Fruit fly (Drosophila melanogaster) whole organism, embryonic: ENCODE results near the gene janA.

ENCODE experiments used
- CG10959 ChIP-seq: fragments of 200-800 bp; sonication (Bioruptor generic); IDR thresholded peaks from 2 replicates; pipeline ENCODE4 v1.3.6; 2022; ENCODE audit warnings: missing biosample characterization, missing genetic modification characterization
- CG11085 ChIP-seq: fragments of 200-800 bp; sonication (Bioruptor generic); IDR thresholded peaks from 2 replicates; pipeline ENCODE4 v1.3.6; 2022; ENCODE audit warnings: missing biosample characterization, missing genetic modification characterization
- CG12942 ChIP-seq: fragments of 200-800 bp; sonication (Bioruptor generic); optimal IDR thresholded peaks from 3 replicates; lab custom pipeline; 2016; ENCODE audit warnings: missing biosample characterization, missing genetic modification characterization
- CG13775 ChIP-seq: fragments of 200-800 bp; sonication (Bioruptor generic); optimal IDR thresholded peaks from 3 replicates; lab custom pipeline; 2017; ENCODE audit warnings: missing biosample characterization, mild to moderate bottlenecking, missing genetic modification characterization
- CG14965 ChIP-seq: fragments of 200-800 bp; sonication (Bioruptor generic); optimal IDR thresholded peaks from 2 replicates; lab custom pipeline; 2016; ENCODE audit warnings: missing biosample characterization, missing genetic modification characterization, borderline replicate concordance
- CG15479 ChIP-seq: fragments of 200-800 bp; sonication (Bioruptor generic); optimal IDR thresholded peaks from 3 replicates; lab custom pipeline; 2019; ENCODE audit warnings: missing biosample characterization, mild to moderate bottlenecking, missing genetic modification characterization, moderate library complexity
- CG15601 ChIP-seq: fragments of 200-800 bp; sonication (Bioruptor generic); optimal IDR thresholded peaks from 3 replicates; lab custom pipeline; 2019; ENCODE audit warnings: missing biosample characterization, mild to moderate bottlenecking, missing genetic modification characterization, moderate library complexity
- CG15696 ChIP-seq: fragments of 200-800 bp; sonication (Bioruptor generic); optimal IDR thresholded peaks from 2 replicates; lab custom pipeline; 2019; ENCODE audit warnings: missing biosample characterization, mild to moderate bottlenecking, missing genetic modification characterization, moderate library complexity
- CG18011 ChIP-seq: fragments of 200-800 bp; sonication (Bioruptor generic); optimal IDR thresholded peaks from 2 replicates; lab custom pipeline; 2017; ENCODE audit warnings: missing biosample characterization, missing genetic modification characterization, mild to moderate bottlenecking, moderate library complexity, missing genotype
- CG2120 ChIP-seq: fragments of 200-800 bp; sonication (Bioruptor generic); optimal IDR thresholded peaks from 3 replicates; lab custom pipeline; 2016; ENCODE audit warnings: missing biosample characterization, missing genetic modification characterization
- CG2129 ChIP-seq: fragments of 200-800 bp; sonication (Bioruptor generic); IDR thresholded peaks from 2 replicates; pipeline ENCODE4 v1.3.6; 2022; ENCODE audit warnings: missing biosample characterization, missing genetic modification characterization; ENCODE audit not compliant: partially characterized antibody
- CG31365 ChIP-seq: fragments of 200-800 bp; sonication (Bioruptor generic); optimal IDR thresholded peaks from 2 replicates; lab custom pipeline; 2018; ENCODE audit warnings: missing biosample characterization, mild to moderate bottlenecking, missing genetic modification characterization
- CG32772 ChIP-seq: fragments of 200-800 bp; sonication (Bioruptor generic); IDR thresholded peaks from 2 replicates; pipeline ENCODE4 v1.3.6; 2022; ENCODE audit warnings: missing biosample characterization, missing genetic modification characterization
- CG33557 ChIP-seq: fragments of 200-800 bp; sonication (Bioruptor generic); optimal IDR thresholded peaks from 2 replicates; lab custom pipeline; 2019; ENCODE audit warnings: missing biosample characterization, mild to moderate bottlenecking, missing genetic modification characterization, moderate library complexity
- CG34376 ChIP-seq: fragments of 200-800 bp; sonication (Bioruptor generic); optimal IDR thresholded peaks from 2 replicates; lab custom pipeline; 2018; ENCODE audit warnings: missing biosample characterization, mild to moderate bottlenecking, missing genetic modification characterization
- CG3847 ChIP-seq: fragments of 200-800 bp; sonication (Bioruptor generic); IDR thresholded peaks from 2 replicates; pipeline ENCODE4 v1.3.6; 2022; ENCODE audit warnings: missing biosample characterization, missing genetic modification characterization
- CG3995 ChIP-seq: fragments of 200-800 bp; sonication (Bioruptor generic); optimal IDR thresholded peaks from 3 replicates; lab custom pipeline; 2016; ENCODE audit warnings: missing biosample characterization, missing genetic modification characterization
- CG6683 ChIP-seq: fragments of 200-800 bp; sonication (Bioruptor generic); optimal IDR thresholded peaks from 2 replicates; lab custom pipeline; 2017; ENCODE audit warnings: missing biosample characterization, mild to moderate bottlenecking, missing genetic modification characterization, missing genetic modification reagents
- CG7745 ChIP-seq: fragments of 200-800 bp; sonication (Bioruptor generic); optimal IDR thresholded peaks from 2 replicates; lab custom pipeline; 2018; ENCODE audit warnings: missing biosample characterization, mild to moderate bottlenecking, missing genetic modification characterization, moderate library complexity
- CG7963 ChIP-seq: fragments of 200-800 bp; sonication (Bioruptor generic); IDR thresholded peaks from 3 replicates; pipeline ENCODE4 v1.3.6; 2022; ENCODE audit warnings: missing biosample characterization, missing genetic modification characterization; ENCODE audit not compliant: partially characterized antibody
- Camta ChIP-seq: fragments of 200-800 bp; sonication (Bioruptor generic); optimal IDR thresholded peaks from 2 replicates; lab custom pipeline; 2016; ENCODE audit warnings: missing biosample characterization, missing genetic modification characterization
- Eip74EF ChIP-seq, 2 experiments: fragments of 200-800 bp in 1 of 2; fragments of >200 bp in 1 of 2; sonication (Bioruptor generic) in 1 of 2; optimal IDR thresholded peaks; 2 replicates each; lab custom pipeline; 2017 to 2019; ENCODE audit warnings: missing biosample characterization in 2 of 2, missing genetic modification characterization in 2 of 2, mild to moderate bottlenecking in 1 of 2, moderate library complexity in 1 of 2
- Ets97D ChIP-seq: fragments of 200-800 bp; sonication (Bioruptor generic); optimal IDR thresholded peaks from 3 replicates; lab custom pipeline; 2016; ENCODE audit warnings: missing biosample characterization, missing genetic modification characterization
- HmgD ChIP-seq: fragments of 200-800 bp; sonication (Bioruptor generic); optimal IDR thresholded peaks from 3 replicates; lab custom pipeline; 2016; ENCODE audit warnings: missing biosample characterization, missing genetic modification characterization
- HmgZ ChIP-seq: fragments of 200-800 bp; sonication (Bioruptor generic); optimal IDR thresholded peaks from 2 replicates; lab custom pipeline; 2018; ENCODE audit warnings: missing biosample characterization, mild to moderate bottlenecking, missing genetic modification characterization
- Hr3 ChIP-seq: fragments of 200-800 bp; sonication (Bioruptor generic); optimal IDR thresholded peaks from 3 replicates; lab custom pipeline; 2016; ENCODE audit warnings: missing biosample characterization, missing genetic modification characterization
- Hr51 ChIP-seq, 2 experiments: fragments of 200-800 bp; sonication (Bioruptor generic); optimal IDR thresholded peaks; 2 replicates in 1 of 2; 3 replicates in 1 of 2; lab custom pipeline; 2016 to 2018; ENCODE audit warnings: missing biosample characterization in 2 of 2, missing genetic modification characterization in 2 of 2, mild to moderate bottlenecking in 1 of 2, moderate library complexity in 1 of 2
- NFAT ChIP-seq: fragments of 200-800 bp; sonication (Bioruptor generic); IDR thresholded peaks from 2 replicates; pipeline ENCODE4 v1.3.6; 2022; ENCODE audit warnings: missing biosample characterization, missing genetic modification characterization
- Oli ChIP-seq: fragments of 200-800 bp; sonication (Bioruptor generic); optimal IDR thresholded peaks from 2 replicates; lab custom pipeline; 2018; ENCODE audit warnings: missing biosample characterization, mild to moderate bottlenecking, missing genetic modification characterization, moderate library complexity
- Sin3A ChIP-seq: fragments of >200 bp; optimal IDR thresholded peaks from 2 replicates; lab custom pipeline; 2018
- Taf1 ChIP-seq: fragments of 200-800 bp; sonication (Bioruptor generic); IDR thresholded peaks from 2 replicates; pipeline ENCODE4 v1.3.6; 2022; ENCODE audit warnings: missing biosample characterization, missing genetic modification characterization
- YL-1 ChIP-seq: fragments of 200-800 bp; sonication (Bioruptor generic); optimal IDR thresholded peaks from 3 replicates; lab custom pipeline; 2017; ENCODE audit warnings: missing biosample characterization, mild to moderate bottlenecking, missing genetic modification characterization
- bab2 ChIP-seq: fragments of 200-800 bp; sonication (Bioruptor generic); optimal IDR thresholded peaks from 2 replicates; lab custom pipeline; 2016; ENCODE audit warnings: missing biosample characterization, missing genetic modification characterization
- chinmo ChIP-seq: fragments of 200-800 bp; sonication (Bioruptor generic); IDR thresholded peaks from 4 replicates; pipeline ENCODE4 v1.3.6; 2022; ENCODE audit warnings: missing biosample characterization, missing genetic modification characterization; ENCODE audit not compliant: partially characterized antibody
- exex ChIP-seq: fragments of 200-800 bp; sonication (Bioruptor generic); optimal IDR thresholded peaks from 4 replicates; lab custom pipeline; 2018; ENCODE audit warnings: missing biosample characterization, mild to moderate bottlenecking, missing genetic modification characterization, moderate library complexity
- eyg ChIP-seq: fragments of 200-800 bp; sonication (Bioruptor generic); optimal IDR thresholded peaks from 3 replicates; lab custom pipeline; 2016; ENCODE audit warnings: missing biosample characterization, missing genetic modification characterization
- gfzf ChIP-seq: fragments of 200-800 bp; sonication (Bioruptor generic); optimal IDR thresholded peaks from 2 replicates; lab custom pipeline; 2016; ENCODE audit warnings: missing biosample characterization, mild to moderate bottlenecking, missing genetic modification characterization, moderate library complexity
- pan ChIP-seq, 4 experiments: fragments of >200 bp in 3 of 4; fragments of 200-800 bp in 1 of 4; sonication (Bioruptor generic) in 1 of 4; optimal IDR thresholded peaks in 3 of 4; IDR thresholded peaks in 1 of 4; 2 replicates each; pipeline versions ENCODE4 v1.3.6 to Lab custom; 2017 to 2022; ENCODE audit warnings: missing biosample characterization in 2 of 4, missing genetic modification characterization in 2 of 4, mixed read lengths in 1 of 4
- pb ChIP-seq: fragments of 200-800 bp; sonication (Bioruptor generic); optimal IDR thresholded peaks from 3 replicates; lab custom pipeline; 2016; ENCODE audit warnings: missing biosample characterization, missing genetic modification characterization
- pfk ChIP-seq: fragments of 200-800 bp; sonication (Bioruptor generic); optimal IDR thresholded peaks from 2 replicates; lab custom pipeline; 2018; ENCODE audit warnings: missing biosample characterization, mild to moderate bottlenecking, missing genetic modification characterization, moderate library complexity
- pzg ChIP-seq: fragments of 200-800 bp; sonication (Bioruptor generic); optimal IDR thresholded peaks from 3 replicates; lab custom pipeline; 2018; ENCODE audit warnings: missing biosample characterization, mild to moderate bottlenecking, missing genetic modification characterization, moderate library complexity
- ro ChIP-seq: fragments of 200-800 bp; sonication (Bioruptor generic); IDR thresholded peaks from 2 replicates; pipeline ENCODE4 v1.3.6; 2022; ENCODE audit warnings: missing biosample characterization, missing genetic modification characterization
- row ChIP-seq: fragments of 200-800 bp; sonication (Bioruptor generic); IDR thresholded peaks from 3 replicates; pipeline ENCODE4 v1.3.6; 2022; ENCODE audit warnings: missing biosample characterization, missing genetic modification characterization
- slou ChIP-seq: fragments of 200-800 bp; sonication (Bioruptor generic); optimal IDR thresholded peaks from 3 replicates; lab custom pipeline; 2016; ENCODE audit warnings: missing biosample characterization, missing genetic modification characterization
- trem ChIP-seq: fragments of 200-800 bp; optimal IDR thresholded peaks from 3 replicates; lab custom pipeline; 2019; ENCODE audit warnings: missing biosample characterization, mild to moderate bottlenecking, missing genetic modification characterization, moderate library complexity
- tup ChIP-seq: fragments of 200-800 bp; sonication (Bioruptor generic); optimal IDR thresholded peaks from 2 replicates; lab custom pipeline; 2016; ENCODE audit warnings: missing biosample characterization, mild to moderate bottlenecking, missing genetic modification characterization, moderate library complexity
- unc-4 ChIP-seq: fragments of 200-800 bp; sonication (Bioruptor generic); IDR thresholded peaks from 2 replicates; pipeline ENCODE4 v1.3.6; 2022; ENCODE audit warnings: missing biosample characterization, missing genetic modification characterization; ENCODE audit not compliant: partially characterized antibody
- unpg ChIP-seq: fragments of 200-800 bp; sonication (Bioruptor generic); optimal IDR thresholded peaks from 3 replicates; lab custom pipeline; 2018; ENCODE audit warnings: missing biosample characterization, mild to moderate bottlenecking, missing genetic modification characterization, moderate library complexity
- zen2 ChIP-seq: fragments of 200-800 bp; sonication (Bioruptor generic); IDR thresholded peaks from 3 replicates; pipeline ENCODE4 v1.3.6; 2022; ENCODE audit warnings: missing biosample characterization, missing genetic modification characterization; ENCODE audit not compliant: partially characterized antibody
- zfh1 ChIP-seq: fragments of 200-800 bp; sonication (Bioruptor generic); IDR thresholded peaks from 3 replicates; pipeline ENCODE4 v1.3.6; 2022; ENCODE audit warnings: missing biosample characterization, missing genetic modification characterization

janA gene

DNA sequence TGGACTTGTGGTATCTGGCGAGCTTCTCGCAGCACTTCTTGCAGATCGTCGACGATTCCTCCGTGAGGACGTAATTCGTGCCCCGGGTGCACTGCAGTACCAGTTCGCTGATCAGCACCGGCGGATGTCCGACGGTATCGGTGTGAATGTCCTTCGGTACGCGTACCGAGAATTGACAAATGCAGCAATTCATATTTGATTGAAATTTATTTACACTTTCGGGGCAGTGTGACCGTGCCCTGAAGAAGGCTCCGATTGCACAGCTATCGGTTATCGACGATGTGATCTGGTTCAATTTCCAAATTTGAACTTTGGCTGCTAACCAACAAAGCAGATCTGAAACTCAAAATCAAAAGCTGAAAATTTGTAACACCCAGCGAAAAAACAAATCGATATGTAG, 2.7 kb downstream of the janA start, which contains the start of gene ZIPIC (continued):
- TF ChIP-seq CG15601 (tag; lab: Kevin White, UChicago) (peak; percentile 16), HmgZ (tag; lab: Kevin White, UChicago) (peak; percentile 18), gfzf (GFP tag; lab: Kevin White, UChicago) (peak; percentile 50), CG7745 (tag; lab: Kevin White, UChicago) (no peak), pfk (GFP tag; lab: Kevin White, UChicago) (no peak), exex (tag; lab: Kevin White, UChicago) (no peak), HmgD (no peak), CG15479 (GFP tag; lab: Kevin White, UChicago) (no peak), unc-4 (peak; percentile 58), NFAT (GFP tag; lab: Robert Waterston, UW) (no peak), CG11085 (GFP tag; lab: Robert Waterston, UW) (no peak), Eip74EF (GFP tag; optimal IDR thresholded peaks at IDR 0.05; lab: Kevin White, UChicago) (no peak), CG6683 (GFP tag; lab: Kevin White, UChicago) (no peak), CG3847 (0 out of 2 replicates have a peak, but pooled peaks have one; percentile 20), CG7963 (GFP tag; lab: Robert Waterston, UW) (0 out of 3 replicates have a peak, but pooled peaks have one; percentile 7), ro (GFP tag; lab: Robert Waterston, UW) (no peak), Hr51 (GFP tag; optimal IDR thresholded peaks at IDR 0.05; lab: Kevin White, UChicago) (no peak), CG12942 (GFP tag; lab: Kevin White, UChicago) (no peak), Ets97D (GFP tag; lab: Kevin White, UChicago) (peak; percentile 8), slou (GFP tag; lab: Kevin White, UChicago) (no peak), CG2120 (GFP tag; lab: Kevin White, UChicago) (no peak), unpg (GFP tag; lab: Kevin White, UChicago) (no peak), bab2 (GFP tag; lab: Kevin White, UChicago) (no peak), pzg (GFP tag; lab: Kevin White, UChicago) (peak; percentile 67), CG34376 (GFP tag; lab: Kevin White, UChicago) (no peak), tup (GFP tag; lab: Kevin White, UChicago) (no peak), chinmo (GFP tag; lab: Robert Waterston, UW) (peak; percentile 44; the same call in 1 of the 4 replicates), Hr3 (GFP tag; lab: Kevin White, UChicago) (no peak), CG15696 (no peak), Camta (no peak), CG32772 (GFP tag; lab: Robert Waterston, UW) (no peak), Taf1 (no peak), pb (GFP tag; lab: Kevin White, UChicago) (no peak), row (GFP tag; lab: Robert Waterston, UW) (no peak), CG14965 (no peak), Sin3A (lab: Kevin White, UChicago) (peak; percentile 56), CG18011 (no peak), YL-1 (GFP tag; lab: Kevin White, UChicago) (peak; percentile 70), trem (tag; lab: Kevin White, UChicago) (peak; percentile 49), CG13775 (no peak), CG10959 (GFP tag; lab: Robert Waterston, UW) (no peak), eyg (GFP tag; lab: Kevin White, UChicago) (no peak), pan (optimal IDR thresholded peaks at IDR 0.05; lab: Kevin White, UChicago) (no peak), pan (GFP tag; optimal IDR thresholded peaks at IDR 0.05 in 1 of 2, IDR thresholded peaks at IDR 0.05 in 1 of 2) (no peak), zen2 (no peak; the same call in 2 of the 3 replicates), Oli (tag; lab: Kevin White, UChicago) (no peak), zfh1 (GFP tag; lab: Robert Waterston, UW) (no peak), CG2129 (GFP tag; lab: Robert Waterston, UW) (no peak), CG3995 (GFP tag; lab: Kevin White, UChicago) (no peak), CG31365 (tag; lab: Kevin White, UChicago) (no peak), CG33557 (GFP tag; lab: Kevin White, UChicago) (no peak)
